Fruit fly (Drosophila melanogaster): ENCODE data around the gene p53.

The p53 gene

dm6 chr3R:23009480-23010115 lies 44.3 kb downstream of the p53 start (continued):
- no peak for TF ChIP-seq CG4707 (GFP tag; optimal IDR thresholded peaks at IDR 0.05)
- TF ChIP-seq CG10209 (GFP tag; optimal IDR thresholded peaks at IDR 0.05) = no peak
- 0 out of 3 replicates have a peak, but pooled peaks have one; percentile 7 for TF ChIP-seq H15 (GFP tag; IDR thresholded peaks at IDR 0.05)
- no peak for TF ChIP-seq CG4617 (GFP tag; optimal IDR thresholded peaks at IDR 0.05; ENCODE audit: borderline replicate concordance)
- TF ChIP-seq ara (GFP tag; IDR thresholded peaks at IDR 0.05) = no peak
- no peak for TF ChIP-seq Dp (GFP tag; optimal IDR thresholded peaks at IDR 0.05)
- TF ChIP-seq nmo (GFP tag; optimal IDR thresholded peaks at IDR 0.05) = no peak
- no peak for TF ChIP-seq sna (GFP tag; IDR thresholded peaks at IDR 0.05; ENCODE audit: partially characterized antibody)
- no peak for TF ChIP-seq CG1233 (GFP tag; optimal IDR thresholded peaks at IDR 0.05)
- TF ChIP-seq Awh (GFP tag; IDR thresholded peaks at IDR 0.05) = no peak
- peak; percentile 31; the same call in 1 of the 2 replicates for TF ChIP-seq CG9215 (GFP tag; IDR thresholded peaks at IDR 0.05)
- TF ChIP-seq Drgx (GFP tag; IDR thresholded peaks at IDR 0.05) = peak; percentile 68
- no peak for TF ChIP-seq CG8478 (optimal IDR thresholded peaks at IDR 0.05)
- peak; percentile 25; the same call in 1 of the 2 replicates for TF ChIP-seq gsb (GFP tag; IDR thresholded peaks at IDR 0.05)
- no peak for TF ChIP-seq CG6175 (GFP tag; IDR thresholded peaks at IDR 0.05)
- no peak for TF ChIP-seq Xrp1 (GFP tag; IDR thresholded peaks at IDR 0.05)
- no peak for TF ChIP-seq Nf-YB (GFP tag; optimal IDR thresholded peaks at IDR 0.05)
- 0 out of 2 replicates have a peak, but pooled peaks have one; percentile 27 for TF ChIP-seq Oaz (GFP tag; IDR thresholded peaks at IDR 0.05)
- TF ChIP-seq CG5180 (GFP tag; optimal IDR thresholded peaks at IDR 0.05) = peak; percentile 90
- no peak for TF ChIP-seq Doc3 (GFP tag; IDR thresholded peaks at IDR 0.05; ENCODE audit: partially characterized antibody)
- no peak for TF ChIP-seq CG7987 (GFP tag; optimal IDR thresholded peaks at IDR 0.05)
- 0 out of 3 replicates have a peak, but pooled peaks have one; percentile 41 for TF ChIP-seq CG11456 (GFP tag; IDR thresholded peaks at IDR 0.05)
- TF ChIP-seq CG10979 (tag; optimal IDR thresholded peaks at IDR 0.05) = no peak
- no peak for TF ChIP-seq Fer1 (GFP tag; optimal IDR thresholded peaks at IDR 0.05)
- no peak for TF ChIP-seq Scr (GFP tag; IDR thresholded peaks at IDR 0.05; ENCODE audit: partially characterized antibody)
- no peak for TF ChIP-seq CG12155 (GFP tag; optimal IDR thresholded peaks at IDR 0.05)
- no peak for TF ChIP-seq CG32532 (GFP tag; IDR thresholded peaks at IDR 0.05)
- peak; percentile 47; the same call in 1 of the 2 replicates for TF ChIP-seq Atf6 (GFP tag; IDR thresholded peaks at IDR 0.05)
- TF ChIP-seq CG1602 (GFP tag; optimal IDR thresholded peaks at IDR 0.05) = no peak
- no peak for TF ChIP-seq HLH3B (GFP tag; IDR thresholded peaks at IDR 0.05)
- no peak for TF ChIP-seq Rx (GFP tag; IDR thresholded peaks at IDR 0.05)
- TF ChIP-seq pan (optimal IDR thresholded peaks at IDR 0.05) = no peak
- peak in 1 of 2 experiments; percentile 5 for TF ChIP-seq pan (GFP tag; optimal IDR thresholded peaks at IDR 0.05 in 1 of 2, IDR thresholded peaks at IDR 0.05 in 1 of 2)
- no peak for TF ChIP-seq CG17802 (tag; optimal IDR thresholded peaks at IDR 0.05)
- TF ChIP-seq CG6689 (GFP tag; IDR thresholded peaks at IDR 0.05) = 0 out of 2 replicates have a peak, but pooled peaks have one; percentile 20
- TF ChIP-seq gem (tag; optimal IDR thresholded peaks at IDR 0.05) = no peak
- no peak for TF ChIP-seq prd (optimal IDR thresholded peaks at IDR 0.05)
- 0 out of 3 replicates have a peak, but pooled peaks have one; percentile 25 for TF ChIP-seq prd (GFP tag; IDR thresholded peaks at IDR 0.05)
- TF ChIP-seq MESR4 (GFP tag; optimal IDR thresholded peaks at IDR 0.05) = no peak
- TF ChIP-seq CG4854 (GFP tag; optimal IDR thresholded peaks at IDR 0.05) = no peak
- TF ChIP-seq Ptx1 (GFP tag; IDR thresholded peaks at IDR 0.05) = 0 out of 2 replicates have a peak, but pooled peaks have one; percentile 6
- TF ChIP-seq slbo (GFP tag; IDR thresholded peaks at IDR 0.05) = peak; percentile 61
- TF ChIP-seq CG3847 (GFP tag; IDR thresholded peaks at IDR 0.05) = 0 out of 2 replicates have a peak, but pooled peaks have one; percentile 12
- no peak for TF ChIP-seq Hr78 (GFP tag; optimal IDR thresholded peaks at IDR 0.05)
- TF ChIP-seq ham (GFP tag; IDR thresholded peaks at IDR 0.05) = peak; percentile 38; the same call in 1 of the 2 replicates
- no peak for TF ChIP-seq otp (GFP tag; IDR thresholded peaks at IDR 0.05)
- no peak for TF ChIP-seq CG3163 (GFP tag; optimal IDR thresholded peaks at IDR 0.05)
- TF ChIP-seq Usf (GFP tag; optimal IDR thresholded peaks at IDR 0.05) = no peak
- TF ChIP-seq CG4404 (GFP tag; IDR thresholded peaks at IDR 0.05) = no peak
- TF ChIP-seq Rfx (GFP tag; IDR thresholded peaks at IDR 0.05) = peak; percentile 48; the same call in 1 of the 2 replicates
